Worm (Caenorhabditis elegans): Measurements from ENCODE around the gene F31B9.3.

Gene F31B9.3

ce11 chrX:15937854-15938253 is 14.3 kb downstream of the F31B9.3 start:
- TF ChIP-seq ceh-30 (tag; optimal IDR thresholded peaks at IDR 0.05) (no peak), pha-2 (tag; optimal IDR thresholded peaks at IDR 0.05) (no peak), hlh-30 (tag; optimal IDR thresholded peaks at IDR 0.05; ENCODE audit: insufficient read depth) (no peak), gmeb-2 (tag; optimal IDR thresholded peaks at IDR 0.05) (no peak), C38D4.7 (GFP tag; optimal IDR thresholded peaks at IDR 0.05) (no peak), mec-3 (tag; optimal IDR thresholded peaks at IDR 0.05; ENCODE audit: borderline replicate concordance) (no peak), ceh-19 (GFP tag; optimal IDR thresholded peaks at IDR 0.05) (no peak), ceh-34 (tag; optimal IDR thresholded peaks at IDR 0.05) (peak; percentile 5)

- no peak for TF ChIP-seq hlh-30 (tag; optimal IDR thresholded peaks at IDR 0.05; ENCODE audit: insufficient read depth)
- TF ChIP-seq ztf-16 (tag; optimal IDR thresholded peaks at IDR 0.05) = no peak
- TF ChIP-seq lim-6 (tag; optimal IDR thresholded peaks at IDR 0.05) = no peak
- TF ChIP-seq unc-42 (tag; optimal IDR thresholded peaks at IDR 0.05) = no peak
- no peak for TF ChIP-seq ceh-14 (tag; optimal IDR thresholded peaks at IDR 0.05)
Measured at ce11 chrX:15939224-15939623, 15.7 kb downstream of the F31B9.3 start, which contains the start of gene mrp-3. mrp-3 (minus strand) TSS chrX:15939324.

- TF ChIP-seq elt-2 (tag; optimal IDR thresholded peaks at IDR 0.05) = peak; percentile 42
- no peak for TF ChIP-seq T23F11.4 (GFP tag; optimal IDR thresholded peaks at IDR 0.05)
Measured at ce11 chrX:15939759-15940334, 16.3 kb downstream of the F31B9.3 start.

ce11 chrX:15943709-15944108 is 20.2 kb downstream of the F31B9.3 start, which contains the start of gene mec-5:
mec-5 (plus strand) TSS chrX:15944009.
- no peak for TF ChIP-seq sox-2 (GFP tag; IDR thresholded peaks at IDR 0.05)
- no peak for TF ChIP-seq dve-1 (tag; optimal IDR thresholded peaks at IDR 0.05)
- no peak for TF ChIP-seq hlh-8 (tag; optimal IDR thresholded peaks at IDR 0.05)
- no peak for TF ChIP-seq ceh-18 (tag; optimal IDR thresholded peaks at IDR 0.05)
- TF ChIP-seq pat-9 (tag; optimal IDR thresholded peaks at IDR 0.05) = no peak
- no peak for TF ChIP-seq ceh-9 (tag; optimal IDR thresholded peaks at IDR 0.05)
- no peak for TF ChIP-seq Y22D7AL.16 (tag; optimal IDR thresholded peaks at IDR 0.05)
- no peak for TF ChIP-seq tbx-7 (tag; optimal IDR thresholded peaks at IDR 0.05)
- no peak for TF ChIP-seq sdc-2 (tag; optimal IDR thresholded peaks at IDR 0.05)
- no peak for TF ChIP-seq pax-1 (tag; optimal IDR thresholded peaks at IDR 0.05)
- TF ChIP-seq syd-9 (tag; optimal IDR thresholded peaks at IDR 0.05) = no peak
- no peak for TF ChIP-seq elt-2 (tag; optimal IDR thresholded peaks at IDR 0.05)
- TF ChIP-seq ref-2 (tag; optimal IDR thresholded peaks at IDR 0.05) = no peak

- TF ChIP-seq unc-42 (tag; optimal IDR thresholded peaks at IDR 0.05) = no peak
Measured at ce11 chrX:15944198-15944597, 20.7 kb downstream of the F31B9.3 start.

- TF ChIP-seq ref-2 (tag; optimal IDR thresholded peaks at IDR 0.05) (no peak), mec-3 (tag; optimal IDR thresholded peaks at IDR 0.05; ENCODE audit: borderline replicate concordance) (peak; percentile 12), npax-4 (tag; optimal IDR thresholded peaks at IDR 0.05) (no peak)
Measured at ce11 chrX:15945806-15946205, 22.3 kb downstream of the F31B9.3 start.

- TF ChIP-seq dmd-4 (tag; optimal IDR thresholded peaks at IDR 0.05; ENCODE audit: borderline replicate concordance) = no peak
- TF ChIP-seq pha-4 (tag; optimal IDR thresholded peaks at IDR 0.05) = no peak
- no peak for TF ChIP-seq ceh-2 (tag; optimal IDR thresholded peaks at IDR 0.05)
- TF ChIP-seq fax-1 (tag; optimal IDR thresholded peaks at IDR 0.05) = no peak
- TF ChIP-seq npax-4 (tag; optimal IDR thresholded peaks at IDR 0.05) = no peak
- TF ChIP-seq ceh-30 (tag; optimal IDR thresholded peaks at IDR 0.05) = no peak
- TF ChIP-seq ceh-19 (GFP tag; optimal IDR thresholded peaks at IDR 0.05) = no peak
- no peak for TF ChIP-seq ceh-34 (tag; optimal IDR thresholded peaks at IDR 0.05)
- no peak for TF ChIP-seq ceh-31 (tag; optimal IDR thresholded peaks at IDR 0.05)
- TF ChIP-seq unc-42 (tag; optimal IDR thresholded peaks at IDR 0.05) = no peak
- TF ChIP-seq ceh-14 (tag; optimal IDR thresholded peaks at IDR 0.05) = no peak
- TF ChIP-seq K02D7.2 (tag; optimal IDR thresholded peaks at IDR 0.05) = no peak
- TF ChIP-seq eyg-1 (tag; optimal IDR thresholded peaks at IDR 0.05) = no peak
- no peak for TF ChIP-seq pag-3 (tag; optimal IDR thresholded peaks at IDR 0.05; ENCODE audit: borderline replicate concordance)
- TF ChIP-seq odd-2 (tag; optimal IDR thresholded peaks at IDR 0.05) = no peak
- no peak for TF ChIP-seq ceh-48 (tag; optimal IDR thresholded peaks at IDR 0.05)
Measured at ce11 chrX:15951194-15951593, 27.7 kb downstream of the F31B9.3 start, which contains the start of gene col-186. col-186 (plus strand) TSS chrX:15951494.

Measured in whole organism, late embryonic.